Worm (Caenorhabditis elegans): ENCODE measurements around the gene srh-213.

DNA sequence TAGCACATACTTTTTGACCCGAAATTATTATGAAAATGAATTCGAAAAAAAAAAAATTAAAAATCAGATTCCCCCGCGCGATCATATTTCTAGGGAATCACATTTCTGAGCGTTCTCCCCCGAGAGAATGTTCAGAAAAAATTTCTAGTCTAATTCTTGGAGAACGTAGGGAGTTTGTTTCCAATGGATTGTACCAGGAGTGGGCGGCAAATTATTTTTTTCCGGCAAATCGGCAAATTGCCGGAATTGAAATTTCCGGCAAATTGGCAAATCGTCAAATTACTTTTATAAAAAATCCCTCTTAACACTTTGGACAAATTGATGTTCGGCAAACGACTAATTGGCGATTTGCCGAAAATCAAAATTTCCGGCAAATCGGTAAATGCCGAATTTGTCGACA, 16.8 kb upstream of the srh-213 start, which contains the start of gene T22F3.10:
- TF ChIP-seq ref-1 (GFP tag; conservative IDR thresholded peaks at IDR 0.05): no peak
- TF ChIP-seq cog-1 (tag; optimal IDR thresholded peaks at IDR 0.05): no peak
- no peak for TF ChIP-seq klf-2 (GFP tag; conservative IDR thresholded peaks at IDR 0.05)
- TF ChIP-seq med-1 (GFP tag; optimal IDR thresholded peaks at IDR 0.05; ENCODE audit: insufficient read depth): no peak
- no peak for TF ChIP-seq flt-1 (GFP tag; IDR thresholded peaks at IDR 0.05)
